Fruit fly (Drosophila melanogaster) whole organism, embryonic: Measurements from ENCODE around the gene CG44044.

Experiments
- Antp ChIP-seq: fragments of 200-800 bp; sonication (Bioruptor generic); optimal IDR thresholded peaks from 3 replicates; lab custom pipeline; 2016; ENCODE audit warnings: missing biosample characterization, missing genetic modification characterization
- CG10267 ChIP-seq: fragments of 200-800 bp; sonication (Bioruptor generic); optimal IDR thresholded peaks from 2 replicates; lab custom pipeline; 2018; ENCODE audit warnings: missing biosample characterization, mild to moderate bottlenecking, missing genetic modification characterization, moderate library complexity
- CG10431 ChIP-seq: fragments of 200-800 bp; sonication (Bioruptor generic); optimal IDR thresholded peaks from 3 replicates; lab custom pipeline; 2018; ENCODE audit warnings: missing biosample characterization, mild to moderate bottlenecking, missing genetic modification characterization
- CG10543 ChIP-seq: fragments of 200-800 bp; sonication (Bioruptor generic); optimal IDR thresholded peaks from 3 replicates; lab custom pipeline; 2017; ENCODE audit warnings: missing biosample characterization, mild to moderate bottlenecking, missing genetic modification characterization, moderate library complexity
- CG11696 ChIP-seq: fragments of 200-800 bp; sonication (Bioruptor generic); IDR thresholded peaks from 2 replicates; pipeline ENCODE4 v1.3.6; 2022; ENCODE audit warnings: missing biosample characterization, missing genetic modification characterization
- CG12299 ChIP-seq: fragments of 200-800 bp; sonication (Bioruptor generic); optimal IDR thresholded peaks from 2 replicates; lab custom pipeline; 2018; ENCODE audit warnings: missing biosample characterization, mild to moderate bottlenecking, missing genetic modification characterization
- CG13287 ChIP-seq: fragments of 200-800 bp; sonication (Bioruptor generic); IDR thresholded peaks from 2 replicates; pipeline ENCODE4 v1.3.6; 2022; ENCODE audit warnings: missing biosample characterization, missing genetic modification characterization; ENCODE audit not compliant: partially characterized antibody
- CG14014 ChIP-seq: fragments of 200-800 bp; sonication (Bioruptor generic); IDR thresholded peaks from 2 replicates; pipeline ENCODE4 v1.3.6; 2022; ENCODE audit warnings: missing biosample characterization, missing genetic modification characterization
- CG14860 ChIP-seq: fragments of 200-800 bp; sonication (Bioruptor generic); IDR thresholded peaks from 3 replicates; pipeline ENCODE4 v1.3.6; 2022; ENCODE audit warnings: missing biosample characterization, missing genetic modification characterization; ENCODE audit not compliant: partially characterized antibody
- CG1603 ChIP-seq: fragments of 200-800 bp; sonication (Bioruptor generic); optimal IDR thresholded peaks from 2 replicates; lab custom pipeline; 2019; ENCODE audit warnings: missing biosample characterization, mild to moderate bottlenecking, missing genetic modification characterization, moderate library complexity
- CG17186 ChIP-seq: fragments of 200-800 bp; sonication (Bioruptor generic); optimal IDR thresholded peaks from 3 replicates; lab custom pipeline; 2017; ENCODE audit warnings: missing biosample characterization, missing genetic modification reagents, missing genetic modification characterization
- CG17612 ChIP-seq: fragments of 200-800 bp; sonication (Bioruptor generic); IDR thresholded peaks from 2 replicates; pipeline ENCODE4 v1.3.6; 2022; ENCODE audit warnings: missing biosample characterization, missing genetic modification characterization
- CG2199 ChIP-seq: fragments of 200-800 bp; sonication (Bioruptor generic); IDR thresholded peaks from 3 replicates; pipeline ENCODE4 v1.3.6; 2022; ENCODE audit warnings: missing biosample characterization, missing genetic modification characterization
- CG4424 ChIP-seq: fragments of 200-800 bp; sonication (Bioruptor generic); optimal IDR thresholded peaks from 3 replicates; lab custom pipeline; 2016; ENCODE audit warnings: missing biosample characterization, missing genetic modification characterization
- CG4820 ChIP-seq: fragments of 200-800 bp; sonication (Bioruptor generic); optimal IDR thresholded peaks from 3 replicates; lab custom pipeline; 2016; ENCODE audit warnings: missing biosample characterization, missing genetic modification characterization
- CG6254 ChIP-seq: fragments of 200-800 bp; sonication (Bioruptor generic); optimal IDR thresholded peaks from 3 replicates; lab custom pipeline; 2017; ENCODE audit warnings: mild to moderate bottlenecking, missing biosample characterization, missing genetic modification reagents, missing genetic modification characterization
- CG6654 ChIP-seq: fragments of 200-800 bp; sonication (Bioruptor generic); optimal IDR thresholded peaks from 2 replicates; lab custom pipeline; 2017; ENCODE audit warnings: missing biosample characterization, mild to moderate bottlenecking, missing genetic modification characterization
- CG8089 ChIP-seq: fragments of 200-800 bp; sonication (Bioruptor generic); optimal IDR thresholded peaks from 3 replicates; lab custom pipeline; 2016; ENCODE audit warnings: missing biosample characterization, missing genetic modification characterization
- CG8290 ChIP-seq, 3 experiments: fragments of 200-800 bp; sonication (Bioruptor generic); optimal IDR thresholded peaks; 2 replicates each; lab custom pipeline; 2016 to 2019; ENCODE audit warnings: missing biosample characterization in 3 of 3, missing genetic modification characterization in 3 of 3, mild to moderate bottlenecking in 2 of 3, moderate library complexity in 1 of 3
- CG8388 ChIP-seq: fragments of 200-800 bp; sonication (Bioruptor generic); optimal IDR thresholded peaks from 2 replicates; lab custom pipeline; 2019; ENCODE audit warnings: missing biosample characterization, mild to moderate bottlenecking, missing genetic modification characterization, moderate library complexity
- CG9817 ChIP-seq: fragments of 200-800 bp; sonication (Bioruptor generic); optimal IDR thresholded peaks from 2 replicates; lab custom pipeline; 2018; ENCODE audit warnings: missing biosample characterization, mild to moderate bottlenecking, missing genetic modification characterization, moderate library complexity
- Ets65A ChIP-seq: fragments of 200-800 bp; sonication (Bioruptor generic); peaks from one replicate; lab custom pipeline; 2016; ENCODE audit warnings: missing biosample characterization, missing genetic modification characterization
- HmgZ ChIP-seq: fragments of 200-800 bp; sonication (Bioruptor generic); optimal IDR thresholded peaks from 2 replicates; lab custom pipeline; 2018; ENCODE audit warnings: missing biosample characterization, mild to moderate bottlenecking, missing genetic modification characterization
- Pdp1 ChIP-seq, 2 experiments: fragments of 200-800 bp; sonication (Bioruptor generic); optimal IDR thresholded peaks; 3 replicates each; lab custom pipeline; 2016; ENCODE audit warnings: missing biosample characterization in 2 of 2, missing genetic modification characterization in 2 of 2, mild to moderate bottlenecking in 1 of 2, moderate library complexity in 1 of 2
- Scr ChIP-seq: fragments of 200-800 bp; sonication (Bioruptor generic); IDR thresholded peaks from 2 replicates; pipeline ENCODE4 v1.3.6; 2022; ENCODE audit warnings: missing biosample characterization, missing genetic modification characterization; ENCODE audit not compliant: partially characterized antibody
- Sox102F ChIP-seq: fragments of 200-800 bp; sonication (Bioruptor generic); optimal IDR thresholded peaks from 2 replicates; lab custom pipeline; 2018; ENCODE audit warnings: missing biosample characterization, mild to moderate bottlenecking, missing genetic modification characterization, moderate library complexity
- Sry-δ ChIP-seq: fragments of 200-800 bp; sonication (Bioruptor generic); optimal IDR thresholded peaks from 2 replicates; lab custom pipeline; 2016; ENCODE audit warnings: missing biosample characterization, missing genetic modification characterization
- Usf ChIP-seq: fragments of 200-800 bp; sonication (Bioruptor generic); optimal IDR thresholded peaks from 2 replicates; lab custom pipeline; 2017; ENCODE audit warnings: missing genotype, missing biosample characterization, missing genetic modification characterization
- ab ChIP-seq: fragments of 200-800 bp; sonication (Bioruptor generic); optimal IDR thresholded peaks from 2 replicates; lab custom pipeline; 2016; ENCODE audit warnings: missing biosample characterization, missing genetic modification characterization
- cad ChIP-seq: fragments of >200 bp; optimal IDR thresholded peaks from 2 replicates; lab custom pipeline; 2017; ENCODE audit warnings: missing biosample characterization, missing genetic modification characterization
- caup ChIP-seq: fragments of 200-800 bp; sonication (Bioruptor generic); optimal IDR thresholded peaks from 3 replicates; lab custom pipeline; 2017; ENCODE audit warnings: missing biosample characterization, mild to moderate bottlenecking, missing genetic modification characterization, moderate library complexity; ENCODE audit not compliant: severe bottlenecking
- croc ChIP-seq: fragments of 200-800 bp; sonication (Bioruptor generic); conservative IDR thresholded peaks from 3 replicates; pipeline ENCODE4 v1.3.6; 2022; ENCODE audit warnings: missing biosample characterization, missing genetic modification characterization
- dati ChIP-seq: fragments of 200-800 bp; sonication (Bioruptor generic); IDR thresholded peaks from 2 replicates; pipeline ENCODE4 v1.3.6; 2022; ENCODE audit warnings: missing biosample characterization, missing genetic modification characterization
- ftz-f1 ChIP-seq: fragments of 200-800 bp; sonication (Bioruptor generic); optimal IDR thresholded peaks from 2 replicates; lab custom pipeline; 2016; ENCODE audit warnings: missing biosample characterization, missing genetic modification characterization
- lbe ChIP-seq: fragments of 200-800 bp; sonication (Bioruptor generic); optimal IDR thresholded peaks from 2 replicates; lab custom pipeline; 2016; ENCODE audit warnings: missing biosample characterization, mild to moderate bottlenecking, missing genetic modification characterization
- oc ChIP-seq: fragments of 200-800 bp; sonication (Bioruptor generic); optimal IDR thresholded peaks from 2 replicates; lab custom pipeline; 2018; ENCODE audit warnings: missing biosample characterization, mild to moderate bottlenecking, missing genetic modification characterization, moderate library complexity
- onecut ChIP-seq: fragments of 200-800 bp; sonication (Bioruptor generic); IDR thresholded peaks from 2 replicates; pipeline ENCODE4 v1.3.6; 2022; ENCODE audit warnings: missing biosample characterization, missing genetic modification characterization
- repo ChIP-seq: fragments of 200-800 bp; sonication (Bioruptor generic); optimal IDR thresholded peaks from 2 replicates; lab custom pipeline; 2016; ENCODE audit warnings: missing biosample characterization, missing genetic modification characterization
- rib ChIP-seq: fragments of 200-800 bp; sonication (Bioruptor generic); IDR thresholded peaks from 2 replicates; pipeline ENCODE4 v1.3.6; 2022; ENCODE audit warnings: missing biosample characterization, missing genetic modification characterization
- slou ChIP-seq: fragments of 200-800 bp; sonication (Bioruptor generic); optimal IDR thresholded peaks from 3 replicates; lab custom pipeline; 2016; ENCODE audit warnings: missing biosample characterization, missing genetic modification characterization
- stwl ChIP-seq: fragments of 200-800 bp; sonication (Bioruptor generic); optimal IDR thresholded peaks from 3 replicates; lab custom pipeline; 2018; ENCODE audit warnings: missing biosample characterization, mild to moderate bottlenecking, missing genetic modification characterization, moderate library complexity
- vnd ChIP-seq: fragments of 200-800 bp; sonication (Bioruptor generic); IDR thresholded peaks from 3 replicates; pipeline ENCODE4 v1.3.6; 2022; ENCODE audit warnings: missing biosample characterization, missing genetic modification characterization; ENCODE audit not compliant: partially characterized antibody
- wor ChIP-seq: fragments of 200-800 bp; sonication (Bioruptor generic); IDR thresholded peaks from 2 replicates; pipeline ENCODE4 v1.3.6; 2022; ENCODE audit warnings: missing biosample characterization, missing genetic modification characterization
- z ChIP-seq: fragments of 200-800 bp; sonication (Bioruptor generic); IDR thresholded peaks from 3 replicates; pipeline ENCODE4 v1.3.6; 2022; ENCODE audit warnings: missing biosample characterization, missing genetic modification characterization

CG44044 gene

dm6 chr3R:16290242-16290824, 31.3 kb upstream of the CG44044 start:
- peak; percentile 67 for TF ChIP-seq cad (GFP tag; lab: Kevin White, UChicago)
- no peak for TF ChIP-seq onecut (GFP tag; lab: Robert Waterston, UW)
- TF ChIP-seq z (GFP tag; lab: Robert Waterston, UW), result 0 out of 3 replicates have a peak, but pooled peaks have one; percentile 32
- peak; percentile 93 for TF ChIP-seq CG6654 (GFP tag; lab: Kevin White, UChicago)
- TF ChIP-seq Sry-δ, result no peak
- TF ChIP-seq vnd (GFP tag; lab: Robert Waterston, UW), result no peak
- no peak for TF ChIP-seq CG4820 (GFP tag; lab: Kevin White, UChicago)
- peak; percentile 17; the same call in 1 of the 3 replicates for TF ChIP-seq CG2199
- TF ChIP-seq CG11696 (GFP tag; lab: Robert Waterston, UW), result no peak
- TF ChIP-seq CG14860 (GFP tag; lab: Robert Waterston, UW), result no peak
- 0 out of 2 replicates have a peak, but pooled peaks have one; percentile 5 for TF ChIP-seq dati (GFP tag; lab: Robert Waterston, UW)

DNA sequence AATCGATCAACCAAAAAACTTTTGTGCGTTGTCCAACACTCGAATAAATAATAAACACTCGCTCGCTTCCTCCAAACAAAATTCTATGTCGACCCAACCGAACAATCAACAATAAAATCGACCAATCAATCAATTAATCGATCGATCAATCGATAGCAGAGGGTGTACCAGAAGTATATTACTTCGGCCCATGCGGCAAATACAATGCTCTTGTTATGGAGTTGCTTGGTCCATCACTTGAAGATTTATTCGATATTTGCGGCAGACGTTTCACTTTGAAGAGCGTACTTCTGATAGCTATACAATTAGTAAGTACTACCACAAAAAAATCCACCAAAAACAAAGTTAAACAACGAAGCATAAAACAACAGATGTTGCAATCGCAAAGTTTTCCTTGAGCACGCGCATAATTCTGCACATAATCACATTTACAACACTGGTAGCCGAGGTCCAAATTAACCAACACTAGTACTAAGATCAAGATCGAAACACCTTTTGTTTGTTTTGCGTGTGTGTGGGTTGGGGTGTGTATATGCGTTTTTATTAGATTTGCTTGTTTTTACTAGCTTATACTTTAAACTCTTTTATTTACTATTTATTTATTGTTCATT, 26.0 kb upstream of the CG44044 start:
- no peak for TF ChIP-seq oc
- no peak for TF ChIP-seq lbe
- TF ChIP-seq CG8290 (GFP tag; optimal IDR thresholded peaks at IDR 0.05; lab: Kevin White, UChicago), result peak; percentile 53
- TF ChIP-seq CG8290 (tag; optimal IDR thresholded peaks at IDR 0.05; lab: Kevin White, UChicago), result peak in 1 of 2 experiments; percentile 58
- TF ChIP-seq stwl, result peak; percentile 81
- TF ChIP-seq wor (GFP tag; lab: Robert Waterston, UW), result no peak
- no peak for TF ChIP-seq CG17186 (GFP tag; lab: Kevin White, UChicago)
- no peak for TF ChIP-seq CG17612
- TF ChIP-seq Antp (GFP tag; lab: Kevin White, UChicago), result no peak
- TF ChIP-seq Ets65A, result peak; percentile 78

- TF ChIP-seq Sox102F (GFP tag; lab: Kevin White, UChicago) (no peak), CG12299 (no peak), CG10543 (GFP tag; lab: Kevin White, UChicago) (peak; percentile 48), CG8388 (GFP tag; lab: Kevin White, UChicago) (no peak), CG10267 (tag; lab: Kevin White, UChicago) (no peak), caup (GFP tag; lab: Kevin White, UChicago) (peak; percentile 16), CG14014 (GFP tag; lab: Robert Waterston, UW) (0 out of 2 replicates have a peak, but pooled peaks have one; percentile 25), Pdp1 (GFP tag; optimal IDR thresholded peaks at IDR 0.05; lab: Kevin White, UChicago) (peak in 1 of 2 experiments; percentile 56), slou (GFP tag; lab: Kevin White, UChicago) (no peak), repo (GFP tag; lab: Kevin White, UChicago) (no peak), ab (no peak), CG6254 (GFP tag; lab: Kevin White, UChicago) (no peak), croc (GFP tag; lab: Robert Waterston, UW) (no peak), CG13287 (GFP tag; lab: Robert Waterston, UW) (peak; percentile 26; the same call in 1 of the 2 replicates), HmgZ (tag; lab: Kevin White, UChicago) (peak; percentile 46), CG8089 (no peak), rib (GFP tag; lab: Robert Waterston, UW) (0 out of 2 replicates have a peak, but pooled peaks have one; percentile 29), Scr (0 out of 2 replicates have a peak, but pooled peaks have one; percentile 7), Usf (GFP tag; lab: Kevin White, UChicago) (no peak), CG1603 (peak; percentile 34), CG10431 (GFP tag; lab: Kevin White, UChicago) (peak; percentile 20), ftz-f1 (GFP tag; lab: Kevin White, UChicago) (peak; percentile 58), CG9817 (no peak), CG4424 (no peak)
These were observed 16.3 kb upstream of the CG44044 start, which contains the start of gene Zip89B for dm6 chr3R:16305185-16305989. Zip89B (plus strand) TSS chr3R:16305758.
